Worm (Caenorhabditis elegans): ENCODE results near the gene nhr-32.

DNA sequence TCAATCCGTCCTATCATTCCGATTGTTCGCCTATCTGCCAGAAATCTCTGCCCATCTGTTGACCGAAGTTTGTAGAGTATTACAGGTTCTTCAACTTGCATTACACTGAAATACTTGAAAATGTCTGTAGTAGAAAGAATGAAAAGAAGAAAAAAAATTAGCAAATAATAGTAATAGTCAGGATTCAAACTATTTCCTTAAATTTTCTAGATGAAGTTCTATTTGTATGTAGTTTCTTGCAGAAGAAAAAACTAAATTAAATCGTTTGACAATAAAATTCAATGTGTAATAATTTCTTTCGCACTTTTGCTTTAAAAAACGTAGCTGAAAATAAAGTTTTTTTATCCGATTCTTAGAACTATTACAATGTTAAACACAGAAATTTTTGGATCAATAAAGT, 27.2 kb upstream of the nhr-32 start, which contains the start of gene skr-19:
- TF ChIP-seq nhr-11 (tag; optimal IDR thresholded peaks at IDR 0.05) (no peak), hlh-13 (GFP tag; optimal IDR thresholded peaks at IDR 0.05) (no peak), pha-4 (tag; optimal IDR thresholded peaks at IDR 0.05) (no peak), sox-2 (GFP tag; IDR thresholded peaks at IDR 0.05) (no peak), fkh-10 (GFP tag; optimal IDR thresholded peaks at IDR 0.05) (no peak), elt-2 (tag; optimal IDR thresholded peaks at IDR 0.05) (no peak), odd-2 (tag; optimal IDR thresholded peaks at IDR 0.05) (no peak), ama-1 (optimal IDR thresholded peaks at IDR 0.05) (no peak), pqm-1 (tag; optimal IDR thresholded peaks at IDR 0.05) (no peak), fkh-6 (tag; optimal IDR thresholded peaks at IDR 0.05) (no peak), unc-55 (GFP tag; optimal IDR thresholded peaks at IDR 0.05) (no peak), eyg-1 (tag; optimal IDR thresholded peaks at IDR 0.05) (no peak), zip-5 (tag; optimal IDR thresholded peaks at IDR 0.05) (no peak)
